Worm (Caenorhabditis elegans) whole organism, L3 larva: ENCODE measurements around the gene W03C9.8.

Experiments used
- ZK546.5 ChIP-seq: sonication (generic microtip); optimal IDR thresholded peaks from 2 replicates; lab custom pipeline; 2017; ENCODE audit warnings: missing biosample characterization, missing genetic modification characterization
- aly-2 ChIP-seq: fragments of 150-350 bp; optimal IDR thresholded peaks from 2 replicates; lab custom pipeline; 2014; ENCODE audit warnings: missing biosample characterization, missing genetic modification characterization
- ama-1 ChIP-seq: fragments of 150-350 bp; optimal IDR thresholded peaks from 2 replicates; lab custom pipeline; 2018
- ceh-16 ChIP-seq: sonication (generic microtip); optimal IDR thresholded peaks from 2 replicates; lab custom pipeline; 2017; ENCODE audit warnings: missing biosample characterization, missing genetic modification characterization
- ceh-28 ChIP-seq: fragments of 150-350 bp; optimal IDR thresholded peaks from 2 replicates; lab custom pipeline; 2014; ENCODE audit warnings: missing biosample characterization, missing genetic modification reagents, missing genetic modification characterization
- ceh-82 ChIP-seq: fragments of 150-350 bp; optimal IDR thresholded peaks from 2 replicates; lab custom pipeline; 2014; ENCODE audit warnings: missing biosample characterization, missing genetic modification characterization
- ceh-9 ChIP-seq: sonication (generic microtip); optimal IDR thresholded peaks from 2 replicates; lab custom pipeline; 2018; ENCODE audit warnings: missing biosample characterization, missing genetic modification characterization
- egl-27 ChIP-seq: sonication (generic microtip); optimal IDR thresholded peaks from 4 replicates; lab custom pipeline; 2017; ENCODE audit warnings: missing biosample characterization, missing genetic modification reagents, missing genetic modification characterization
- egl-5 ChIP-seq: fragments of 150-350 bp; optimal IDR thresholded peaks from 2 replicates; lab custom pipeline; 2017; ENCODE audit warnings: missing biosample characterization, missing genetic modification reagents, missing genetic modification characterization, inconsistent platforms
- elt-1 ChIP-seq: fragments of 150-350 bp; optimal IDR thresholded peaks from 2 replicates; lab custom pipeline; 2014; ENCODE audit warnings: missing biosample characterization, missing genetic modification characterization
- elt-2 ChIP-seq: sonication (generic microtip); optimal IDR thresholded peaks from 2 replicates; lab custom pipeline; 2016; ENCODE audit warnings: missing genetic modification reagents, mild to moderate bottlenecking, missing genetic modification characterization, missing compliant biosample characterization
- elt-3 ChIP-seq, 3 experiments: fragments of 150-350 bp in 1 of 3; sonication (generic microtip) in 2 of 3; optimal IDR thresholded peaks; 2 replicates in 2 of 3; 4 replicates in 1 of 3; lab custom pipeline; 2014 to 2017; ENCODE audit warnings: missing biosample characterization in 3 of 3, missing genetic modification characterization in 3 of 3
- fkh-10 ChIP-seq: sonication (generic microtip); optimal IDR thresholded peaks from 2 replicates; lab custom pipeline; 2017; ENCODE audit warnings: missing biosample characterization, missing genetic modification reagents, missing genetic modification characterization
- fkh-2 ChIP-seq: fragments of 150-350 bp; optimal IDR thresholded peaks from 2 replicates; lab custom pipeline; 2014; ENCODE audit warnings: missing biosample characterization, missing genetic modification reagents, missing genetic modification characterization
- fos-1 ChIP-seq: fragments of 150-350 bp; optimal IDR thresholded peaks from 2 replicates; lab custom pipeline; 2014; ENCODE audit warnings: missing biosample characterization, missing genetic modification characterization
- hmg-11 ChIP-seq: sonication (generic microtip); optimal IDR thresholded peaks from 2 replicates; lab custom pipeline; 2016; ENCODE audit warnings: missing genetic modification characterization, missing compliant biosample characterization
- jun-1 ChIP-seq: fragments of 150-350 bp; optimal IDR thresholded peaks from 2 replicates; lab custom pipeline; 2014; ENCODE audit warnings: missing biosample characterization, missing genetic modification reagents, missing genetic modification characterization
- lin-39 ChIP-seq: fragments of 150-350 bp; optimal IDR thresholded peaks from 2 replicates; lab custom pipeline; 2018; ENCODE audit warnings: missing biosample characterization, missing genetic modification reagents, missing genetic modification characterization
- lsy-12 ChIP-seq: sonication (generic microtip); optimal IDR thresholded peaks from 2 replicates; lab custom pipeline; 2016; ENCODE audit warnings: mild to moderate bottlenecking, missing genetic modification characterization, missing compliant biosample characterization
- mdl-1 ChIP-seq: fragments of 150-350 bp; optimal IDR thresholded peaks from 2 replicates; lab custom pipeline; 2014; ENCODE audit warnings: missing biosample characterization, missing genetic modification characterization
- nfya-1 ChIP-seq: sonication (generic microtip); optimal IDR thresholded peaks from 2 replicates; lab custom pipeline; 2017; ENCODE audit warnings: missing genetic modification characterization, mild to moderate bottlenecking, missing compliant biosample characterization, antibody characterized with exemption, moderate library complexity; ENCODE audit not compliant: insufficient read depth
- nhr-11 ChIP-seq: fragments of 150-350 bp; optimal IDR thresholded peaks from 2 replicates; lab custom pipeline; 2014; ENCODE audit warnings: missing biosample characterization, missing genetic modification characterization
- nhr-23 ChIP-seq: fragments of 150-350 bp; optimal IDR thresholded peaks from 2 replicates; lab custom pipeline; 2014; ENCODE audit warnings: missing biosample characterization, missing genetic modification reagents, missing genetic modification characterization
- nhr-237 ChIP-seq: fragments of 150-350 bp; optimal IDR thresholded peaks from 2 replicates; lab custom pipeline; 2014; ENCODE audit warnings: missing biosample characterization, missing genetic modification characterization
- nhr-25 ChIP-seq: sonication (generic microtip); optimal IDR thresholded peaks from 2 replicates; lab custom pipeline; 2017; ENCODE audit warnings: missing biosample characterization, missing genetic modification characterization
- nhr-28 ChIP-seq: fragments of 150-350 bp; optimal IDR thresholded peaks from 2 replicates; lab custom pipeline; 2014; ENCODE audit warnings: missing biosample characterization, missing genetic modification characterization
- nhr-43 ChIP-seq: sonication (generic microtip); optimal IDR thresholded peaks from 2 replicates; lab custom pipeline; 2016; ENCODE audit warnings: mild to moderate bottlenecking, missing genetic modification characterization, missing compliant biosample characterization; ENCODE audit not compliant: poor library complexity, severe bottlenecking
- nhr-76 ChIP-seq: fragments of 150-350 bp; sonication (generic microtip); optimal IDR thresholded peaks from 5 replicates; lab custom pipeline; 2014; ENCODE audit warnings: missing biosample characterization, missing genetic modification characterization
- nhr-77 ChIP-seq: fragments of 150-350 bp; optimal IDR thresholded peaks from 2 replicates; lab custom pipeline; 2014; ENCODE audit warnings: missing biosample characterization, missing genetic modification characterization
- pha-4 ChIP-seq: fragments of 150-350 bp; optimal IDR thresholded peaks from 2 replicates; lab custom pipeline; 2014; ENCODE audit warnings: missing biosample characterization, missing genetic modification reagents, missing genetic modification characterization
- pqm-1 ChIP-seq: fragments of 150-350 bp; optimal IDR thresholded peaks from 2 replicates; lab custom pipeline; 2017; ENCODE audit warnings: missing biosample characterization, missing genetic modification characterization, inconsistent platforms
- skn-1 ChIP-seq: fragments of 150-350 bp; optimal IDR thresholded peaks from 2 replicates; lab custom pipeline; 2014; ENCODE audit warnings: missing biosample characterization, missing genetic modification characterization
- unc-39 ChIP-seq: sonication (generic microtip); optimal IDR thresholded peaks from 4 replicates; lab custom pipeline; 2017; ENCODE audit warnings: missing biosample characterization, missing genetic modification characterization
- unc-62 ChIP-seq: fragments of 150-350 bp; sonication (generic microtip); optimal IDR thresholded peaks from 4 replicates; lab custom pipeline; 2014; ENCODE audit warnings: missing biosample characterization, missing genetic modification reagents, missing genetic modification characterization
- zag-1 ChIP-seq: fragments of 150-350 bp; optimal IDR thresholded peaks from 2 replicates; lab custom pipeline; 2014; ENCODE audit warnings: missing biosample characterization, missing genetic modification characterization

Gene W03C9.8

ce11 chrII:11973632-11974031 lies 25.1 kb downstream of the W03C9.8 start, which contains the start of gene acbp-6:
Gene acbp-6 (minus strand): TSS chrII:11973732.
- no peak for TF ChIP-seq pha-4 (tag; lab: Kevin White, UChicago)
- TF ChIP-seq elt-3 (tag; optimal IDR thresholded peaks at IDR 0.05; lab: Kevin White, UChicago) = no peak
- no peak for TF ChIP-seq lsy-12
- TF ChIP-seq unc-62 = no peak
- no peak for TF ChIP-seq nhr-76
- no peak for TF ChIP-seq zag-1 (tag; lab: Kevin White, UChicago)
- TF ChIP-seq nhr-77 (tag; lab: Kevin White, UChicago) = no peak
- TF ChIP-seq fkh-10 = no peak
- no peak for TF ChIP-seq nhr-43
- TF ChIP-seq pqm-1 (tag; lab: Kevin White, UChicago) = no peak
- TF ChIP-seq jun-1 = no peak
- TF ChIP-seq mdl-1 (tag; lab: Kevin White, UChicago) = no peak
- no peak for TF ChIP-seq nhr-28 (tag; lab: Kevin White, UChicago)
- TF ChIP-seq aly-2 = no peak
- TF ChIP-seq, all 47 proteins: peak for 0

DNA sequence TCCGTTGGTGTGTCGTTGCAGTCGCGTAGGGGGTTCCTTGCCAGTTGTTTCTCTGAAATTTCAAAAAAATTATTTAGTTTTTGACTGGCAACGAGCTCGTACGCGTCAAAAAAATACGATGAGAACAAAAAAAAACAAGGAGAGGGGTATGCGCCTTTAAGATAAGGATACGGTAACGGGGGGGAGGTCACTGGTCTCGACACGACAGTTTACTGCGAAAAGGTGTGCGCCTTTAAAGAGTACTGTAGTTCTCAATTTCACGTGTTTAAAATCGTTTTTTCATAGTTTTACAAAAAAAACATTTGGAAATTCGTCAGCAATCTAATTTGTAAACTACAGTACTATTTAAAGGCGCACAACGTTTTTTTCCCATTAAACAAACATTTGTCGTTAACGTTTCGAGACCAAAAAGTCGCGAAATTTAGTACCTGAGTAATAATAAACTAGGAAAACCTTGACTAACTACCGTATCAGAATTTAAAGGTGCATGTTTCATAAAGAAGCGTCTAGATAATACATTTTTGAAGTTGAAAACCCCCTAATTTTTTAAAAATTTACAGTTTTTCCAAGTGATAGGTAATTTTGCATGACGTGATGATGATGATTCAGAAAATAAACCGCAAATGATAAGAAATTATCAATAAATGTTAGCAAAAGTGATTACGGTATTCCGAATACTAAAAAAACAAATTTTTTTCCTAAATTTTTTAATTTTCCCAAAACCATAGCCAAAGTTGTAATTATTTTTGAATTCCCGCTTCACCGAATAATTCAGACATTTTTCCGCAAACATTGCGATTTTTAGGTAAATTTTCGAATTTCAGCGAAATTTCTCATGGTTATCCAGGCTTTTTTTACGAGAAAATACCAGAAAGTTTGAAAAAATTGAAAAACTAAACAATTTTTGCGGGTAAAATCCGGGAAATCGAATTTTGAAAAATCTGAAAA lies 25.8 kb downstream of the W03C9.8 start:
- no peak for TF ChIP-seq unc-39
- no peak for TF ChIP-seq elt-3 (tag; optimal IDR thresholded peaks at IDR 0.05; lab: Kevin White, UChicago)
- no peak for TF ChIP-seq elt-1
- no peak for TF ChIP-seq lin-39
- peak; percentile 53 for TF ChIP-seq ZK546.5
- peak; percentile 19 for TF ChIP-seq pqm-1 (tag; lab: Kevin White, UChicago)
- no peak for TF ChIP-seq nhr-11 (tag; lab: Kevin White, UChicago)
- peak; percentile 3 for TF ChIP-seq nfya-1 (tag; lab: Kevin White, UChicago)
- TF ChIP-seq ceh-9 (tag; lab: Kevin White, UChicago) = no peak
- TF ChIP-seq nhr-43 = peak; percentile 11
- TF ChIP-seq ceh-16 = no peak
- TF ChIP-seq lsy-12 = peak; percentile 40
- TF ChIP-seq elt-2 = peak; percentile 49
- peak; percentile 24 for TF ChIP-seq nhr-77 (tag; lab: Kevin White, UChicago)
- no peak for TF ChIP-seq skn-1 (tag; lab: Kevin White, UChicago)
- TF ChIP-seq zag-1 (tag; lab: Kevin White, UChicago) = no peak
- no peak for TF ChIP-seq ceh-82 (tag; lab: Kevin White, UChicago)
- peak; percentile 55 for TF ChIP-seq nhr-28 (tag; lab: Kevin White, UChicago)
- peak; percentile 13 for TF ChIP-seq hmg-11 (tag; lab: Kevin White, UChicago)
- TF ChIP-seq aly-2 = peak; percentile 34
- no peak for TF ChIP-seq nhr-25 (tag; lab: Kevin White, UChicago)
- no peak for TF ChIP-seq egl-5 (tag; lab: Kevin White, UChicago)
- peak; percentile 77 for TF ChIP-seq ama-1
- peak; percentile 47 for TF ChIP-seq jun-1
- TF ChIP-seq fos-1 (tag; lab: Kevin White, UChicago) = peak; percentile 76
- no peak for TF ChIP-seq egl-27 (tag; lab: Kevin White, UChicago)
- peak; percentile 34 for TF ChIP-seq pha-4 (tag; lab: Kevin White, UChicago)

DNA sequence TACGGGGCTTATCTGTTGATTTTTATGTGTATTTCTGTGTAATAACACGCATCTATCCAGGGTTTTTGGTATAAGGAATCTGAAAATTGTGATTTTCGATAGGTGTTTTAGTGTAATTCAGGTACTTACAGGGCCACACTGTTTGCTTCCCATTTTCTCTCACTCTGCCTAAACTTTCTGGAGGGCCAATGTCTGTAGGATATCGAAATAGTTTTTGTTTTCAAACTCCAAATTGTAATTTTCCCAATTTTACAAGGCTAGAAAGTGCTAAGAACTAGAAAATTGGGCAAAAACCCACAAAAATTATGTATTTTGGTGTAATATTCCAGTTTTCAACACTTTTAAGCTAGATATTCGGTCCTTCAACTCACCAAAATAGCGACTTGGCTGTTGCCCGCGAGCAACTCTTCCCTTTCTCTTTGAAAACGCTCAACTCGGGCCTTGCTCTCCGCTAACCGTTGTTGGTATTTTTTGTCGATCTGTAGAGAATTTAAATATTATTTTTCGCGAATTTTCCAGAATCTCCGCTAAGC lies 28.2 kb downstream of the W03C9.8 start:
- no peak for TF ChIP-seq lin-39
- no peak for TF ChIP-seq nhr-237 (tag; lab: Kevin White, UChicago)
- no peak for TF ChIP-seq nhr-23 (tag; lab: Kevin White, UChicago)
- TF ChIP-seq fkh-2 (tag; lab: Kevin White, UChicago) = no peak
- no peak for TF ChIP-seq ceh-28
- TF ChIP-seq nhr-43 = peak; percentile 27
- TF ChIP-seq ceh-9 (tag; lab: Kevin White, UChicago) = no peak
- TF ChIP-seq, all 47 proteins: peak for 1

ce11 chrII:11977363-11977762 lies 28.8 kb downstream of the W03C9.8 start, which contains the start of gene Y17G7B.21:
Gene Y17G7B.21 (minus strand): TSS chrII:11977661.
- TF ChIP-seq elt-3 (tag; optimal IDR thresholded peaks at IDR 0.05; lab: Kevin White, UChicago) (peak in 1 of 3 experiments; percentile 4), ama-1 (peak; percentile 72), lsy-12 (peak; percentile 7), nhr-25 (tag; lab: Kevin White, UChicago) (no peak), nfya-1 (tag; lab: Kevin White, UChicago) (no peak), pqm-1 (tag; lab: Kevin White, UChicago) (no peak)
